Fruit fly (Drosophila melanogaster): ENCODE measurements around the gene Z600.

Z600 gene

DNA sequence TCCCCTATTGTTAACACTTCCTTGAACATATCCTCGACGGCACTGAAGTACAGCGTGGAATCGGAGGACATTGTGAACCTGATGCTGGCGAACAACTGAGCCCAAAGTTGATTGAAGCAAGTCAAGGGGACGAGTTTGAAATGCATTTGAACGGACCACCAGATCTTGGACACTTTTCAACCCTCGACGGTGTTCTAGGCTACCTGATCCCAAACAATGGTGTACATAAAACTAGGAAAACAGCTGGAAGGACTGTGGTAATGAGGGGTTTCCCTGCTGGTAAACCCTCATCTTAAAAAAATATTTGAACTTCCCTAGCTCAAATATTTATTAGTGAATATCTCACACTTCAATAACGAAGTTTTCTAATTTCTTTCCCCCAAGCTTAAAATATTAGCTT, 8.1 kb downstream of the Z600 start, which contains the start of gene CG13454:
Gene CG13454 (minus strand): TSS at position 101 of the 400 bp plus-strand sequence.
- TF ChIP-seq usp (GFP tag; optimal IDR thresholded peaks at IDR 0.05) (no peak), Dll (optimal IDR thresholded peaks at IDR 0.05) (no peak), CG8478 (optimal IDR thresholded peaks at IDR 0.05) (no peak), EcR (GFP tag; optimal IDR thresholded peaks at IDR 0.05) (no peak), pan (optimal IDR thresholded peaks at IDR 0.05) (no peak), psq (optimal IDR thresholded peaks at IDR 0.05) (no peak)

- TF ChIP-seq usp (GFP tag; optimal IDR thresholded peaks at IDR 0.05) (no peak), pan (optimal IDR thresholded peaks at IDR 0.05) (no peak), Dll (optimal IDR thresholded peaks at IDR 0.05) (no peak), EcR (GFP tag; optimal IDR thresholded peaks at IDR 0.05) (no peak), CG8478 (optimal IDR thresholded peaks at IDR 0.05) (no peak), psq (optimal IDR thresholded peaks at IDR 0.05) (no peak)
These were observed 8.6 kb downstream of the Z600 start for dm6 chr3L:15517508-15517907.

- no peak for TF ChIP-seq EcR (GFP tag; optimal IDR thresholded peaks at IDR 0.05)
- TF ChIP-seq CG8478 (optimal IDR thresholded peaks at IDR 0.05), result no peak
- TF ChIP-seq Dll (optimal IDR thresholded peaks at IDR 0.05), result no peak
- TF ChIP-seq psq (optimal IDR thresholded peaks at IDR 0.05), result no peak
- no peak for TF ChIP-seq usp (GFP tag; optimal IDR thresholded peaks at IDR 0.05)
- TF ChIP-seq pan (optimal IDR thresholded peaks at IDR 0.05), result no peak
These were observed 9.5 kb downstream of the Z600 start for dm6 chr3L:15518344-15518743.

dm6 chr3L:15519492-15519891, 10.6 kb downstream of the Z600 start, which contains the start of gene mex1:
TSS of gene mex1 (minus strand) at chr3L:15519592.
- no peak for TF ChIP-seq Dll (optimal IDR thresholded peaks at IDR 0.05)
- no peak for TF ChIP-seq pan (optimal IDR thresholded peaks at IDR 0.05)
- no peak for TF ChIP-seq EcR (GFP tag; optimal IDR thresholded peaks at IDR 0.05)
- no peak for TF ChIP-seq usp (GFP tag; optimal IDR thresholded peaks at IDR 0.05)
- TF ChIP-seq CG8478 (optimal IDR thresholded peaks at IDR 0.05), result no peak
- TF ChIP-seq psq (optimal IDR thresholded peaks at IDR 0.05), result no peak

DNA sequence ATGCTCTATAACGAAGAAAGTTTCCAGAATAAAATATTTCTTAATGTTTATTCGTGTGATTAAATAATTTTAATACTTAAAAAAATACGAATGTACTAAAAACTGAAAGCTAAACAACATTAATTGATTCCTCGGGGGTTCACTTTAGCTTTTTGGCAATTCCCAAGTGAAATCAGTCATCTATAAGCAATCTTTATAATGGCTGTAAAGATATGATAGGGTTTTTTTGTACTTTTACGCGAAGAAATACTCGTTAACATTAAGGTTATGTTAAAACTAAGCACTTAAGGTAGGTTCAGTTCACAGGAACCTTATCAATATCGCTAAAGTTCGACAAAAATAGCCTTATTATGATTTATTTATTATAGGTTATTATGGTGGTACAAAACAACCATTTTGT, 11.1 kb downstream of the Z600 start:
- TF ChIP-seq usp (GFP tag; optimal IDR thresholded peaks at IDR 0.05) (no peak), CG8478 (optimal IDR thresholded peaks at IDR 0.05) (no peak), psq (optimal IDR thresholded peaks at IDR 0.05) (no peak), Dll (optimal IDR thresholded peaks at IDR 0.05) (no peak), EcR (GFP tag; optimal IDR thresholded peaks at IDR 0.05) (no peak), pan (optimal IDR thresholded peaks at IDR 0.05) (no peak)

dm6 chr3L:15520320-15520719, 11.5 kb downstream of the Z600 start, which contains the start of gene yellow-k:
TSS of gene yellow-k (plus strand) at chr3L:15520620.
- TF ChIP-seq usp (GFP tag; optimal IDR thresholded peaks at IDR 0.05), result no peak
- no peak for TF ChIP-seq Dll (optimal IDR thresholded peaks at IDR 0.05)

DNA sequence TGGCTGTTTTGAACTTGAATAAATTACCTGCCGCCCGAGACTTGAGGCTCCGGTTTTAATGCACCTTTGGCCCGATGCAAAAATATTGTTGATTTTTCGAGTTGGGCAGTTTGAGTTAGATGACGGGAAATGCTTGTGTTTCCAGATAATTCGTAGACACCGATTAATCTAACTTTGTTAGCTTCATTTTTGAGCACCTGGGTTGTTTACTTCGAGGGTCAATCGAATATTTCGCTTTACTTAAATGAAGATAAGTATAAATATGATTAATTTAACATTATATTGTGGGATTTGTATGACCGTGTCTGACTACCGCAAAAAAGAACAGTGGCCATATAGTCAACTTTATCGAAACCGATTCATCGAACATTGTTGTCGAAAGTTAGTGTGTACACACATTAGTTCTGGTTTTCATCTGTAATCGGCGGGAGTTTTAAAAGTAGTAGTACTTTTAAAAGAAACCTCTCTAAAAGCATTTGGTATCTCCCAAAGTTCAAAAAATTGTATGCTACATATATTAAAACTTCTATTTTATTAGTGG, 15.0 kb downstream of the Z600 start, which contains the start of gene CG7945:
Gene CG7945 (minus strand): TSS at position 332 of the 541 bp plus-strand sequence.
- no peak for TF ChIP-seq pan (optimal IDR thresholded peaks at IDR 0.05)
- TF ChIP-seq EcR (GFP tag; optimal IDR thresholded peaks at IDR 0.05), result no peak
- no peak for TF ChIP-seq psq (optimal IDR thresholded peaks at IDR 0.05)
- no peak for TF ChIP-seq usp (GFP tag; optimal IDR thresholded peaks at IDR 0.05)
- no peak for TF ChIP-seq CG8478 (optimal IDR thresholded peaks at IDR 0.05)

dm6 chr3L:15525153-15525552, 16.3 kb downstream of the Z600 start, which contains the start of gene CG33986:
TSS of gene CG33986 (minus strand) at chr3L:15525253.
- TF ChIP-seq CG8478 (optimal IDR thresholded peaks at IDR 0.05) (no peak), EcR (GFP tag; optimal IDR thresholded peaks at IDR 0.05) (no peak), pan (optimal IDR thresholded peaks at IDR 0.05) (no peak)

DNA sequence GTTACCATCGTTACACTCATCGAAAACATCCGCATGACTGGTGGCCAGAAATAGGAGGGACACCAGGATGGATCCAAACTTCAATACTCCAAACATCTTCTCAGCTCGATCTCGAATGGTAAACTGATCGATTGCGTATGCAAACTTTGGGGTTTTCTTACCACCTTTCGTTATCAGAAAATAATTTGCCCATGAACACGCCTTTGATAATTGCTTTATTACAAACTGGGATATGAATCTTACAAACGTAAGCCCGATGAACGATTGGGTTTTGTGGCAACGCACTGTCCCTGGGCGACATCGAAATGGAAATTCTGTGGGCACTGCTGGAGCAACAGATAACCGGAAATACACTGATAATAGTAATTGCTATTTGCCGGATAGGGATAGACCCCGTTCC, 17.9 kb downstream of the Z600 start, which contains the start of gene CG33985:
Gene CG33985 (minus strand): TSS at position 101 of the 400 bp plus-strand sequence.
- no peak for TF ChIP-seq psq (optimal IDR thresholded peaks at IDR 0.05)
- no peak for TF ChIP-seq pan (optimal IDR thresholded peaks at IDR 0.05)
- TF ChIP-seq Dll (optimal IDR thresholded peaks at IDR 0.05), result no peak
- no peak for TF ChIP-seq CG8478 (optimal IDR thresholded peaks at IDR 0.05)
- TF ChIP-seq usp (GFP tag; optimal IDR thresholded peaks at IDR 0.05), result no peak
- no peak for TF ChIP-seq EcR (GFP tag; optimal IDR thresholded peaks at IDR 0.05)

dm6 chr3L:15527416-15527815, 18.6 kb downstream of the Z600 start, which contains the start of gene CG42729:
TSS of gene CG42729 (minus strand) at chr3L:15527516.
- TF ChIP-seq pan (optimal IDR thresholded peaks at IDR 0.05), result no peak
- TF ChIP-seq psq (optimal IDR thresholded peaks at IDR 0.05), result no peak
- TF ChIP-seq usp (GFP tag; optimal IDR thresholded peaks at IDR 0.05), result no peak
- no peak for TF ChIP-seq EcR (GFP tag; optimal IDR thresholded peaks at IDR 0.05)
- TF ChIP-seq CG8478 (optimal IDR thresholded peaks at IDR 0.05), result no peak
- no peak for TF ChIP-seq Dll (optimal IDR thresholded peaks at IDR 0.05)

DNA sequence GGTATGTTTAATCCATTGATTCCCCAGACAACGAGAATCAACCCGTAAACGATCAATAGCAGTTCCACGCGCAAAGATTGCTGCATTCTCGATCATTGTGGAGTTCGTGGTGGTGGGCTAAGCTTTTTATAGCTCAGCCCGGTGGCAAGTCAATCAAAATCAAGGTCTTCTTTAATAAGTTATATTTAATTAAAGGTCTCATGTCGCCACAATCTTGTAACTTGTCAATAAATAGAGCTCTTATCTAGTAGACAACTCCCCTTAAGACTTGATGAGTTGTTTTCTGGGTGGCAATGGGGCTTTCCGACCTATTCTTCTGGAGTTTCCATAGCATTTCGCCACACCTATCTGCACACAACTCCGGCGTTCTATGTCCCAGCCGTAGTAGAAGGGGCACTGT, 19.2 kb downstream of the Z600 start, which contains the start of gene CG42728:
Gene CG42728 (minus strand): TSS at position 101 of the 400 bp plus-strand sequence.
- TF ChIP-seq Dll (optimal IDR thresholded peaks at IDR 0.05) (no peak), usp (GFP tag; optimal IDR thresholded peaks at IDR 0.05) (no peak), EcR (GFP tag; optimal IDR thresholded peaks at IDR 0.05) (no peak), psq (optimal IDR thresholded peaks at IDR 0.05) (no peak), pan (optimal IDR thresholded peaks at IDR 0.05) (no peak), CG8478 (optimal IDR thresholded peaks at IDR 0.05) (no peak)

- TF ChIP-seq psq (optimal IDR thresholded peaks at IDR 0.05) (no peak), Dll (optimal IDR thresholded peaks at IDR 0.05) (no peak), usp (GFP tag; optimal IDR thresholded peaks at IDR 0.05) (no peak), pan (optimal IDR thresholded peaks at IDR 0.05) (no peak), CG8478 (optimal IDR thresholded peaks at IDR 0.05) (no peak), EcR (GFP tag; optimal IDR thresholded peaks at IDR 0.05) (no peak)
These were observed 20.3 kb downstream of the Z600 start, which contains the start of gene obst-H for dm6 chr3L:15529143-15529542. TSS of gene obst-H (minus strand) at chr3L:15529243.
